Fruit fly (Drosophila melanogaster) whole organism, embryonic: Measurements from ENCODE around the gene CG42395.
A peak's percentile ranks its signal among the peaks of the same experiment; 100 is the strongest.

ENCODE experiments used
- B-H1 ChIP-seq: fragments of 200-800 bp; sonication (Bioruptor generic); IDR thresholded peaks from 3 replicates; pipeline ENCODE4 v1.3.6; 2022; ENCODE audit warnings: missing biosample characterization, missing genetic modification characterization
- CG10209 ChIP-seq: fragments of 200-800 bp; sonication (Bioruptor generic); optimal IDR thresholded peaks from 3 replicates; lab custom pipeline; 2017; ENCODE audit warnings: missing biosample characterization, mild to moderate bottlenecking, missing genetic modification characterization, missing genetic modification reagents
- CG10267 ChIP-seq: fragments of 200-800 bp; sonication (Bioruptor generic); optimal IDR thresholded peaks from 2 replicates; lab custom pipeline; 2018; ENCODE audit warnings: missing biosample characterization, mild to moderate bottlenecking, missing genetic modification characterization, moderate library complexity
- CG10274 ChIP-seq: fragments of 200-800 bp; sonication (Bioruptor generic); optimal IDR thresholded peaks from 3 replicates; lab custom pipeline; 2017; ENCODE audit warnings: missing biosample characterization, mild to moderate bottlenecking, missing genetic modification characterization
- CG10543 ChIP-seq: fragments of 200-800 bp; sonication (Bioruptor generic); optimal IDR thresholded peaks from 3 replicates; lab custom pipeline; 2017; ENCODE audit warnings: missing biosample characterization, mild to moderate bottlenecking, missing genetic modification characterization, moderate library complexity
- CG11456 ChIP-seq: fragments of 200-800 bp; sonication (Bioruptor generic); IDR thresholded peaks from 3 replicates; pipeline ENCODE4 v1.3.6; 2022; ENCODE audit warnings: missing biosample characterization, missing genetic modification characterization
- CG18476 ChIP-seq: fragments of 200-800 bp; sonication (Bioruptor generic); optimal IDR thresholded peaks from 2 replicates; lab custom pipeline; 2016; ENCODE audit warnings: missing biosample characterization, mild to moderate bottlenecking, missing genetic modification characterization
- CG31388 ChIP-seq: fragments of 200-800 bp; sonication (Bioruptor generic); optimal IDR thresholded peaks from 2 replicates; lab custom pipeline; 2016; ENCODE audit warnings: missing biosample characterization, missing genetic modification characterization
- CG3407 ChIP-seq: fragments of 200-800 bp; sonication (Bioruptor generic); optimal IDR thresholded peaks from 2 replicates; lab custom pipeline; 2018; ENCODE audit warnings: missing biosample characterization, mild to moderate bottlenecking, missing genetic modification characterization
- CG6175 ChIP-seq: fragments of 200-800 bp; sonication (Bioruptor generic); IDR thresholded peaks from 3 replicates; pipeline ENCODE4 v1.3.6; 2022; ENCODE audit warnings: missing biosample characterization, missing genetic modification characterization
- CG6689 ChIP-seq: fragments of 200-800 bp; sonication (Bioruptor generic); IDR thresholded peaks from 2 replicates; pipeline ENCODE4 v1.3.6; 2022; ENCODE audit warnings: missing biosample characterization, missing genetic modification characterization
- CG7928 ChIP-seq: fragments of 200-800 bp; sonication (Bioruptor generic); optimal IDR thresholded peaks from 2 replicates; lab custom pipeline; 2017; ENCODE audit warnings: missing biosample characterization, mild to moderate bottlenecking, missing genetic modification characterization
- CG8388 ChIP-seq: fragments of 200-800 bp; sonication (Bioruptor generic); optimal IDR thresholded peaks from 2 replicates; lab custom pipeline; 2019; ENCODE audit warnings: missing biosample characterization, mild to moderate bottlenecking, missing genetic modification characterization, moderate library complexity
- CG9727 ChIP-seq: fragments of 200-800 bp; sonication (Bioruptor generic); optimal IDR thresholded peaks from 3 replicates; lab custom pipeline; 2017; ENCODE audit warnings: missing biosample characterization, mild to moderate bottlenecking, missing genetic modification characterization
- Drgx ChIP-seq: fragments of 200-800 bp; sonication (Bioruptor generic); IDR thresholded peaks from 2 replicates; pipeline ENCODE4 v1.3.6; 2022; ENCODE audit warnings: missing biosample characterization, missing genetic modification characterization
- Ets97D ChIP-seq: fragments of 200-800 bp; sonication (Bioruptor generic); optimal IDR thresholded peaks from 3 replicates; lab custom pipeline; 2016; ENCODE audit warnings: missing biosample characterization, missing genetic modification characterization
- HLH4C ChIP-seq: fragments of 200-800 bp; sonication (Bioruptor generic); IDR thresholded peaks from 3 replicates; pipeline ENCODE4 v1.3.6; 2022; ENCODE audit warnings: missing biosample characterization, missing genetic modification characterization; ENCODE audit not compliant: partially characterized antibody
- Hey ChIP-seq: fragments of 200-800 bp; sonication (Bioruptor generic); optimal IDR thresholded peaks from 3 replicates; lab custom pipeline; 2018; ENCODE audit warnings: missing biosample characterization, mild to moderate bottlenecking, missing genetic modification characterization
- Hr39 ChIP-seq: fragments of >200 bp; optimal IDR thresholded peaks from 2 replicates; lab custom pipeline; 2017
- Hr51 ChIP-seq, 2 experiments: fragments of 200-800 bp; sonication (Bioruptor generic); optimal IDR thresholded peaks; 2 replicates in 1 of 2; 3 replicates in 1 of 2; lab custom pipeline; 2016 to 2018; ENCODE audit warnings: missing biosample characterization in 2 of 2, missing genetic modification characterization in 2 of 2, mild to moderate bottlenecking in 1 of 2, moderate library complexity in 1 of 2
- MBD-R2 ChIP-seq: fragments of 200-800 bp; sonication (Bioruptor generic); IDR thresholded peaks from 2 replicates; pipeline ENCODE4 v1.3.6; 2022; ENCODE audit warnings: missing biosample characterization, missing genetic modification characterization
- MTF-1 ChIP-seq: fragments of 200-800 bp; sonication (Bioruptor generic); optimal IDR thresholded peaks from 2 replicates; lab custom pipeline; 2018; ENCODE audit warnings: missing biosample characterization, mild to moderate bottlenecking, missing genetic modification characterization, borderline replicate concordance
- Nf-YC ChIP-seq: fragments of 200-800 bp; optimal IDR thresholded peaks from 3 replicates; lab custom pipeline; 2019; ENCODE audit warnings: missing biosample characterization, mild to moderate bottlenecking, missing genetic modification characterization, moderate library complexity
- Opbp ChIP-seq: fragments of 200-800 bp; sonication (Bioruptor generic); IDR thresholded peaks from 3 replicates; pipeline ENCODE4 v1.3.6; 2022; ENCODE audit warnings: missing biosample characterization, missing genetic modification characterization; ENCODE audit not compliant: partially characterized antibody
- Optix ChIP-seq: fragments of 200-800 bp; sonication (Bioruptor generic); IDR thresholded peaks from 3 replicates; pipeline ENCODE4 v1.3.6; 2022; ENCODE audit warnings: missing biosample characterization, missing genetic modification characterization
- Poxn ChIP-seq: fragments of 200-800 bp; sonication (Bioruptor generic); IDR thresholded peaks from 2 replicates; pipeline ENCODE4 v1.3.6; 2022; ENCODE audit warnings: missing biosample characterization, missing genetic modification characterization
- Taf1 ChIP-seq: fragments of 200-800 bp; sonication (Bioruptor generic); IDR thresholded peaks from 2 replicates; pipeline ENCODE4 v1.3.6; 2022; ENCODE audit warnings: missing biosample characterization, missing genetic modification characterization
- Xrp1 ChIP-seq: fragments of 200-800 bp; sonication (Bioruptor generic); IDR thresholded peaks from 2 replicates; pipeline ENCODE4 v1.3.6; 2022; ENCODE audit warnings: missing biosample characterization, missing genetic modification characterization
- YL-1 ChIP-seq: fragments of 200-800 bp; sonication (Bioruptor generic); optimal IDR thresholded peaks from 3 replicates; lab custom pipeline; 2017; ENCODE audit warnings: missing biosample characterization, mild to moderate bottlenecking, missing genetic modification characterization
- al ChIP-seq: fragments of 200-800 bp; sonication (Bioruptor generic); IDR thresholded peaks from 2 replicates; pipeline ENCODE4 v1.3.6; 2022; ENCODE audit warnings: missing biosample characterization, missing genetic modification characterization
- btn ChIP-seq: fragments of 200-800 bp; sonication (Bioruptor generic); optimal IDR thresholded peaks from 2 replicates; lab custom pipeline; 2016; ENCODE audit warnings: missing biosample characterization, missing genetic modification characterization
- cad ChIP-seq: fragments of >200 bp; optimal IDR thresholded peaks from 2 replicates; lab custom pipeline; 2017; ENCODE audit warnings: missing biosample characterization, missing genetic modification characterization
- crp ChIP-seq, 2 experiments: fragments of 200-800 bp; sonication (Bioruptor generic); optimal IDR thresholded peaks; 2 replicates in 1 of 2; 3 replicates in 1 of 2; lab custom pipeline; 2017; ENCODE audit warnings: missing biosample characterization in 2 of 2, missing genetic modification characterization in 2 of 2, mild to moderate bottlenecking in 1 of 2, moderate library complexity in 1 of 2
- cwo ChIP-seq: fragments of 200-800 bp; sonication (Bioruptor generic); optimal IDR thresholded peaks from 3 replicates; lab custom pipeline; 2017; ENCODE audit warnings: missing biosample characterization, missing genetic modification characterization, mild to moderate bottlenecking, moderate library complexity, missing genetic modification reagents
- dan ChIP-seq: fragments of 200-800 bp; sonication (Bioruptor generic); IDR thresholded peaks from 2 replicates; pipeline ENCODE4 v1.3.6; 2022; ENCODE audit warnings: missing biosample characterization, missing genetic modification characterization
- hbn ChIP-seq: fragments of 200-800 bp; sonication (Bioruptor generic); IDR thresholded peaks from 2 replicates; pipeline ENCODE4 v1.3.6; 2022; ENCODE audit warnings: missing biosample characterization, missing genetic modification characterization; ENCODE audit not compliant: partially characterized antibody
- mld ChIP-seq: fragments of 200-800 bp; sonication (Bioruptor generic); IDR thresholded peaks from 3 replicates; pipeline ENCODE4 v1.3.6; 2022; ENCODE audit warnings: missing biosample characterization, missing genetic modification characterization; ENCODE audit not compliant: partially characterized antibody
- nau ChIP-seq: fragments of 200-800 bp; sonication (Bioruptor generic); optimal IDR thresholded peaks from 3 replicates; lab custom pipeline; 2017; ENCODE audit warnings: missing biosample characterization, mild to moderate bottlenecking, missing genetic modification characterization, missing genetic modification reagents
- nerfin-1 ChIP-seq: fragments of 200-800 bp; sonication (Bioruptor generic); optimal IDR thresholded peaks from 3 replicates; lab custom pipeline; 2019; ENCODE audit warnings: missing biosample characterization, mild to moderate bottlenecking, missing genetic modification characterization, moderate library complexity
- nom ChIP-seq: fragments of 200-800 bp; sonication (Bioruptor generic); optimal IDR thresholded peaks from 2 replicates; lab custom pipeline; 2017; ENCODE audit warnings: missing biosample characterization, missing genetic modification characterization, mild to moderate bottlenecking, moderate library complexity, missing genetic modification reagents
- pan ChIP-seq, 4 experiments: fragments of >200 bp in 3 of 4; fragments of 200-800 bp in 1 of 4; sonication (Bioruptor generic) in 1 of 4; optimal IDR thresholded peaks in 3 of 4; IDR thresholded peaks in 1 of 4; 2 replicates each; pipeline versions ENCODE4 v1.3.6 to Lab custom; 2017 to 2022; ENCODE audit warnings: missing biosample characterization in 2 of 4, missing genetic modification characterization in 2 of 4, mixed read lengths in 1 of 4
- repo ChIP-seq: fragments of 200-800 bp; sonication (Bioruptor generic); optimal IDR thresholded peaks from 2 replicates; lab custom pipeline; 2016; ENCODE audit warnings: missing biosample characterization, missing genetic modification characterization
- shn ChIP-seq: fragments of 200-800 bp; sonication (Bioruptor generic); optimal IDR thresholded peaks from 3 replicates; lab custom pipeline; 2016; ENCODE audit warnings: missing biosample characterization, missing genetic modification characterization
- sim ChIP-seq: fragments of 200-800 bp; sonication (Bioruptor generic); IDR thresholded peaks from 2 replicates; pipeline ENCODE4 v1.3.6; 2022; ENCODE audit warnings: missing biosample characterization, missing genetic modification characterization
- sob ChIP-seq: fragments of 200-800 bp; sonication (Bioruptor generic); IDR thresholded peaks from 2 replicates; pipeline ENCODE4 v1.3.6; 2022; ENCODE audit warnings: missing biosample characterization, missing genetic modification characterization
- usp ChIP-seq: fragments of >200 bp; optimal IDR thresholded peaks from 2 replicates; lab custom pipeline; 2017; ENCODE audit warnings: missing biosample characterization, missing genetic modification characterization
- wor ChIP-seq: fragments of 200-800 bp; sonication (Bioruptor generic); IDR thresholded peaks from 2 replicates; pipeline ENCODE4 v1.3.6; 2022; ENCODE audit warnings: missing biosample characterization, missing genetic modification characterization

The CG42395 gene

DNA sequence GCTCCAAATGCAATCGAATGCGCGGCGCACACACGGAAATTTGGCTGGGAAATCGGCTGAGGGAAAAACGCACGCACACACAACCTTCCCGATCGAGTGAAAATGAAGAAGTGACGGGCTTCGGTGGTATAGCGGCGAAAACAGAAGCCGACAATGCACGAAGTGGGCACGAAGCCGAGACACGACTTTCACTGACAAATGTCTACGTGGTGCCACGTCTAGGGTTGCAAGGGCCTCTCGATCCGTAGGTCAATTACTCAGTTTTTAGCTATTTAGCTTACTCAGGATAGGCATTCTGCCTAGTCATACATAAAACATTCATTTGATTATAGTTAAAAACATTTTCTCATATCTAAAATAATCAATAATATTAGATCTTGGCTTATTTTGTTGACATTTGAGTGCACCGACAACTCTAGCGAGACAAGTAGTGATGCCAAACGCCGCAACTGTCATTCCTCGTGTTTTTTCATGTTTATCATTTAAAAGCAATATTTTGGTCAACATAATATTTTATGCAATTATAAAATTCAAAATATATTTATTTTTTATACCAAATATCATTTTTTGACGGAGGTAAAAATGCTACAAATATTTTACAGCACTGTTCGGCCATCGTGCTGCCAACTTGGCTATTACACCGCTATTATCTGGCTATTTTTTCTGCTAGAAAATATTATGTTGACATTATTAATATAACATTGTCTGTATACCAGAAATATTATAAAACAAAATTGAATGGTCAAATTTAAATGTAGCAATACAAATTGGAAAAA lies 22.3 kb downstream of the CG42395 start (continued):
- peak; percentile 61 for TF ChIP-seq wor
- TF ChIP-seq YL-1 = peak; percentile 75
- peak; percentile 90 for TF ChIP-seq CG6689 (GFP tag; lab: Robert Waterston, UW)
- TF ChIP-seq Nf-YC (tag; lab: Kevin White, UChicago) = peak; percentile 79
- no peak for TF ChIP-seq mld (GFP tag; lab: Robert Waterston, UW)
- TF ChIP-seq CG11456 (GFP tag; lab: Robert Waterston, UW) = peak; percentile 79
- TF ChIP-seq MBD-R2 (GFP tag; lab: Robert Waterston, UW) = peak; percentile 79; the same call in 1 of the 2 replicates
- TF ChIP-seq Opbp = no peak; the same call in 2 of the 3 replicates
- TF ChIP-seq shn (GFP tag; lab: Kevin White, UChicago) = peak; percentile 56
- TF ChIP-seq al (GFP tag; lab: Robert Waterston, UW) = peak; percentile 77
- TF ChIP-seq CG18476 = peak; percentile 74
- peak; percentile 65; the same call in 1 of the 2 replicates for TF ChIP-seq sim (GFP tag; lab: Robert Waterston, UW)
- peak; percentile 56 to 88 for TF ChIP-seq Hr51 (GFP tag; optimal IDR thresholded peaks at IDR 0.05; lab: Kevin White, UChicago)
- TF ChIP-seq Ets97D (GFP tag; lab: Kevin White, UChicago) = peak; percentile 2
- TF ChIP-seq HLH4C (GFP tag; lab: Robert Waterston, UW) = peak; percentile 48; the same call in 2 of the 3 replicates
- TF ChIP-seq repo (GFP tag; lab: Kevin White, UChicago) = peak; percentile 57
- TF ChIP-seq Xrp1 = peak; percentile 94
- TF ChIP-seq CG7928 (GFP tag; lab: Kevin White, UChicago) = peak; percentile 58
- TF ChIP-seq dan (GFP tag; lab: Robert Waterston, UW) = no peak; the same call in 1 of the 2 replicates
- TF ChIP-seq CG3407 (GFP tag; lab: Kevin White, UChicago) = peak; percentile 77
- TF ChIP-seq CG10267 = peak; percentile 90
- TF ChIP-seq CG9727 = peak; percentile 84
- TF ChIP-seq Hr39 = no peak
- TF ChIP-seq CG10274 (GFP tag; lab: Kevin White, UChicago) = peak; percentile 52
- no peak for TF ChIP-seq cad
- TF ChIP-seq cwo (GFP tag; lab: Kevin White, UChicago) = peak; percentile 76
- peak; percentile 80 for TF ChIP-seq nau
- peak; percentile 48 for TF ChIP-seq Hey (tag; lab: Kevin White, UChicago)
- peak; percentile 84 for TF ChIP-seq Drgx (GFP tag; lab: Robert Waterston, UW)
- peak; percentile 89 for TF ChIP-seq sob
- no peak for TF ChIP-seq Poxn (GFP tag; lab: Robert Waterston, UW)
- TF ChIP-seq CG8388 = peak; percentile 87
- TF ChIP-seq Optix (GFP tag; lab: Robert Waterston, UW) = peak; percentile 83; the same call in 2 of the 3 replicates
- TF ChIP-seq MTF-1 (GFP tag; lab: Kevin White, UChicago) = peak; percentile 63
- peak in 1 of 2 experiments; percentile 28 for TF ChIP-seq crp (GFP tag; optimal IDR thresholded peaks at IDR 0.05; lab: Kevin White, UChicago)
- no peak for TF ChIP-seq hbn
- peak; percentile 92 for TF ChIP-seq CG10543 (GFP tag; lab: Kevin White, UChicago)
- TF ChIP-seq btn = no peak
- peak; percentile 68 for TF ChIP-seq Taf1 (GFP tag; lab: Robert Waterston, UW)
- peak; percentile 78; the same call in 2 of the 3 replicates for TF ChIP-seq B-H1 (GFP tag; lab: Robert Waterston, UW)
- peak; percentile 56 for TF ChIP-seq CG31388 (GFP tag; lab: Kevin White, UChicago)
- peak; percentile 81 for TF ChIP-seq nerfin-1 (tag; lab: Kevin White, UChicago)
- TF ChIP-seq CG10209 (GFP tag; lab: Kevin White, UChicago) = peak; percentile 86
- TF ChIP-seq nom = peak; percentile 81
- TF ChIP-seq CG6175 = 0 out of 3 replicates have a peak, but pooled peaks have one; percentile 49
- TF ChIP-seq usp (GFP tag; lab: Kevin White, UChicago) = no peak
- TF ChIP-seq pan (optimal IDR thresholded peaks at IDR 0.05; lab: Kevin White, UChicago) = no peak
- peak in 1 of 2 experiments; percentile 88 for TF ChIP-seq pan (GFP tag; optimal IDR thresholded peaks at IDR 0.05 in 1 of 2, IDR thresholded peaks at IDR 0.05 in 1 of 2)
